Fruit fly (Drosophila melanogaster) whole organism, embryonic: ENCODE measurements around the gene CG33641.

Source experiments
- Abd-B ChIP-seq: fragments of 200-800 bp; sonication (Bioruptor generic); optimal IDR thresholded peaks from 2 replicates; lab custom pipeline; 2018; ENCODE audit warnings: missing biosample characterization, mild to moderate bottlenecking, missing genetic modification characterization, moderate library complexity
- CG10147 ChIP-seq: fragments of 200-800 bp; sonication (Bioruptor generic); optimal IDR thresholded peaks from 2 replicates; lab custom pipeline; 2019; ENCODE audit warnings: missing biosample characterization, mild to moderate bottlenecking, missing genetic modification characterization, moderate library complexity
- CG10654 ChIP-seq: fragments of 200-800 bp; sonication (Bioruptor generic); optimal IDR thresholded peaks from 2 replicates; lab custom pipeline; 2016; ENCODE audit warnings: missing biosample characterization, missing genetic modification characterization
- CG10979 ChIP-seq: fragments of 200-800 bp; sonication (Bioruptor generic); optimal IDR thresholded peaks from 2 replicates; lab custom pipeline; 2018; ENCODE audit warnings: missing biosample characterization, mild to moderate bottlenecking, missing genetic modification characterization, moderate library complexity
- CG11398 ChIP-seq: fragments of 200-800 bp; sonication (Bioruptor generic); optimal IDR thresholded peaks from 2 replicates; lab custom pipeline; 2016; ENCODE audit warnings: missing biosample characterization, missing genetic modification characterization
- CG12104 ChIP-seq: fragments of 200-800 bp; sonication (Bioruptor generic); optimal IDR thresholded peaks from 3 replicates; lab custom pipeline; 2016; ENCODE audit warnings: missing biosample characterization, missing genetic modification characterization
- CG12155 ChIP-seq: fragments of 200-800 bp; sonication (Bioruptor generic); optimal IDR thresholded peaks from 3 replicates; lab custom pipeline; 2016; ENCODE audit warnings: missing biosample characterization, missing genetic modification characterization
- CG12299 ChIP-seq: fragments of 200-800 bp; sonication (Bioruptor generic); optimal IDR thresholded peaks from 2 replicates; lab custom pipeline; 2018; ENCODE audit warnings: missing biosample characterization, mild to moderate bottlenecking, missing genetic modification characterization
- CG16815 ChIP-seq: fragments of 200-800 bp; sonication (Bioruptor generic); optimal IDR thresholded peaks from 3 replicates; lab custom pipeline; 2017; ENCODE audit warnings: missing biosample characterization, mild to moderate bottlenecking, missing genetic modification characterization
- CG17568 ChIP-seq: fragments of 200-800 bp; sonication (Bioruptor generic); optimal IDR thresholded peaks from 2 replicates; lab custom pipeline; 2018; ENCODE audit warnings: missing biosample characterization, mild to moderate bottlenecking, missing genetic modification characterization, moderate library complexity
- CG17612 ChIP-seq: fragments of 200-800 bp; sonication (Bioruptor generic); IDR thresholded peaks from 2 replicates; pipeline ENCODE4 v1.3.6; 2022; ENCODE audit warnings: missing biosample characterization, missing genetic modification characterization
- CG17912 ChIP-seq: fragments of 200-800 bp; sonication (Bioruptor generic); optimal IDR thresholded peaks from 2 replicates; lab custom pipeline; 2018; ENCODE audit warnings: missing biosample characterization, mild to moderate bottlenecking, missing genetic modification characterization
- CG2129 ChIP-seq: fragments of 200-800 bp; sonication (Bioruptor generic); IDR thresholded peaks from 2 replicates; pipeline ENCODE4 v1.3.6; 2022; ENCODE audit warnings: missing biosample characterization, missing genetic modification characterization; ENCODE audit not compliant: partially characterized antibody
- CG3163 ChIP-seq: fragments of 200-800 bp; sonication (Bioruptor generic); optimal IDR thresholded peaks from 3 replicates; lab custom pipeline; 2016; ENCODE audit warnings: missing biosample characterization, missing genetic modification characterization
- CG4730 ChIP-seq: fragments of 200-800 bp; sonication (Bioruptor generic); IDR thresholded peaks from 2 replicates; pipeline ENCODE4 v1.3.6; 2022; ENCODE audit warnings: missing biosample characterization, missing genetic modification characterization
- CG6254 ChIP-seq: fragments of 200-800 bp; sonication (Bioruptor generic); optimal IDR thresholded peaks from 3 replicates; lab custom pipeline; 2017; ENCODE audit warnings: mild to moderate bottlenecking, missing biosample characterization, missing genetic modification reagents, missing genetic modification characterization
- CG6654 ChIP-seq: fragments of 200-800 bp; sonication (Bioruptor generic); optimal IDR thresholded peaks from 2 replicates; lab custom pipeline; 2017; ENCODE audit warnings: missing biosample characterization, mild to moderate bottlenecking, missing genetic modification characterization
- CG7928 ChIP-seq: fragments of 200-800 bp; sonication (Bioruptor generic); optimal IDR thresholded peaks from 2 replicates; lab custom pipeline; 2017; ENCODE audit warnings: missing biosample characterization, mild to moderate bottlenecking, missing genetic modification characterization
- CG8924 ChIP-seq: fragments of 200-800 bp; optimal IDR thresholded peaks from 3 replicates; lab custom pipeline; 2019; ENCODE audit warnings: missing biosample characterization, mild to moderate bottlenecking, missing genetic modification characterization, moderate library complexity
- CG8944 ChIP-seq: fragments of 200-800 bp; sonication (Bioruptor generic); optimal IDR thresholded peaks from 3 replicates; lab custom pipeline; 2016; ENCODE audit warnings: missing biosample characterization, missing genetic modification characterization
- CHES-1-like ChIP-seq: fragments of 200-800 bp; sonication (Bioruptor generic); optimal IDR thresholded peaks from 2 replicates; lab custom pipeline; 2016; ENCODE audit warnings: missing biosample characterization, missing genetic modification characterization
- Doc2 ChIP-seq: fragments of 200-800 bp; sonication (Bioruptor generic); IDR thresholded peaks from 2 replicates; pipeline ENCODE4 v1.3.6; 2022; ENCODE audit warnings: missing biosample characterization, missing genetic modification characterization
- Drgx ChIP-seq: fragments of 200-800 bp; sonication (Bioruptor generic); IDR thresholded peaks from 2 replicates; pipeline ENCODE4 v1.3.6; 2022; ENCODE audit warnings: missing biosample characterization, missing genetic modification characterization
- Ets97D ChIP-seq: fragments of 200-800 bp; sonication (Bioruptor generic); optimal IDR thresholded peaks from 3 replicates; lab custom pipeline; 2016; ENCODE audit warnings: missing biosample characterization, missing genetic modification characterization
- GATAe ChIP-seq: fragments of 200-800 bp; sonication (Bioruptor generic); conservative IDR thresholded peaks from 2 replicates; pipeline ENCODE4 v1.3.6; 2022; ENCODE audit warnings: missing biosample characterization, missing genetic modification characterization
- Gug ChIP-seq: fragments of 200-800 bp; sonication (Bioruptor generic); IDR thresholded peaks from 4 replicates; pipeline ENCODE4 v1.3.6; 2022; ENCODE audit warnings: missing biosample characterization, missing genetic modification characterization
- Hmx ChIP-seq: fragments of 200-800 bp; sonication (Bioruptor generic); optimal IDR thresholded peaks from 2 replicates; lab custom pipeline; 2016; ENCODE audit warnings: missing biosample characterization, missing genetic modification characterization
- Mad ChIP-seq: fragments of 200-800 bp; sonication (Bioruptor generic); optimal IDR thresholded peaks from 2 replicates; lab custom pipeline; 2016; ENCODE audit warnings: missing biosample characterization, missing genetic modification characterization
- Mes4 ChIP-seq: fragments of 200-800 bp; sonication (Bioruptor generic); optimal IDR thresholded peaks from 2 replicates; lab custom pipeline; 2016; ENCODE audit warnings: missing biosample characterization, missing genetic modification characterization
- NK7.1 ChIP-seq: fragments of 200-800 bp; sonication (Bioruptor generic); optimal IDR thresholded peaks from 3 replicates; lab custom pipeline; 2016; ENCODE audit warnings: missing biosample characterization, missing genetic modification characterization
- ash1 ChIP-seq: fragments of 200-800 bp; sonication (Bioruptor generic); optimal IDR thresholded peaks from 2 replicates; lab custom pipeline; 2018; ENCODE audit warnings: missing biosample characterization, mild to moderate bottlenecking, missing genetic modification characterization
- bcd ChIP-seq: fragments of 200-800 bp; sonication (Bioruptor generic); optimal IDR thresholded peaks from 2 replicates; lab custom pipeline; 2017; ENCODE audit warnings: missing biosample characterization, mild to moderate bottlenecking, missing genetic modification characterization
- br ChIP-seq: fragments of >200 bp; optimal IDR thresholded peaks from 2 replicates; lab custom pipeline; 2017
- dysf ChIP-seq: fragments of 200-800 bp; sonication (Bioruptor generic); IDR thresholded peaks from 3 replicates; pipeline ENCODE4 v1.3.6; 2022; ENCODE audit warnings: missing biosample characterization, missing genetic modification characterization
- eyg ChIP-seq: fragments of 200-800 bp; sonication (Bioruptor generic); optimal IDR thresholded peaks from 3 replicates; lab custom pipeline; 2016; ENCODE audit warnings: missing biosample characterization, missing genetic modification characterization
- fd96Cb ChIP-seq: fragments of 200-800 bp; sonication (Bioruptor generic); optimal IDR thresholded peaks from 2 replicates; lab custom pipeline; 2018; ENCODE audit warnings: missing biosample characterization, mild to moderate bottlenecking, missing genetic modification characterization, moderate library complexity
- h ChIP-seq: fragments of >200 bp; optimal IDR thresholded peaks from 2 replicates; lab custom pipeline; 2017
- klu ChIP-seq: fragments of 200-800 bp; sonication (Bioruptor generic); IDR thresholded peaks from 2 replicates; pipeline ENCODE4 v1.3.6; 2022; ENCODE audit warnings: missing biosample characterization, missing genetic modification characterization
- knrl ChIP-seq: fragments of 200-800 bp; sonication (Bioruptor generic); IDR thresholded peaks from 3 replicates; pipeline ENCODE4 v1.3.6; 2022; ENCODE audit warnings: missing biosample characterization, missing genetic modification characterization; ENCODE audit not compliant: partially characterized antibody
- nerfin-1 ChIP-seq: fragments of 200-800 bp; sonication (Bioruptor generic); optimal IDR thresholded peaks from 3 replicates; lab custom pipeline; 2019; ENCODE audit warnings: missing biosample characterization, mild to moderate bottlenecking, missing genetic modification characterization, moderate library complexity
- org-1 ChIP-seq: fragments of 200-800 bp; sonication (Bioruptor generic); optimal IDR thresholded peaks from 2 replicates; lab custom pipeline; 2017; ENCODE audit warnings: missing biosample characterization, missing genetic modification characterization
- p53 ChIP-seq: fragments of 200-800 bp; sonication (Bioruptor generic); optimal IDR thresholded peaks from 2 replicates; lab custom pipeline; 2016; ENCODE audit warnings: missing biosample characterization, missing genetic modification characterization
- repo ChIP-seq: fragments of 200-800 bp; sonication (Bioruptor generic); optimal IDR thresholded peaks from 2 replicates; lab custom pipeline; 2016; ENCODE audit warnings: missing biosample characterization, missing genetic modification characterization
- salm ChIP-seq: fragments of 200-800 bp; sonication (Bioruptor generic); optimal IDR thresholded peaks from 2 replicates; lab custom pipeline; 2018; ENCODE audit warnings: missing biosample characterization, mild to moderate bottlenecking, missing genetic modification characterization
- sima ChIP-seq: fragments of 200-800 bp; sonication (Bioruptor generic); optimal IDR thresholded peaks from 2 replicates; lab custom pipeline; 2016; ENCODE audit warnings: missing biosample characterization, missing genetic modification characterization
- slp2 ChIP-seq: fragments of 200-800 bp; sonication (Bioruptor generic); optimal IDR thresholded peaks from 2 replicates; lab custom pipeline; 2016; ENCODE audit warnings: missing biosample characterization, missing genetic modification characterization
- so ChIP-seq: fragments of 200-800 bp; sonication (Bioruptor generic); IDR thresholded peaks from 3 replicates; pipeline ENCODE4 v1.3.6; 2022; ENCODE audit warnings: missing biosample characterization, missing genetic modification characterization
- toy ChIP-seq: fragments of 200-800 bp; sonication (Bioruptor generic); IDR thresholded peaks from 2 replicates; pipeline ENCODE4 v1.3.6; 2022; ENCODE audit warnings: missing biosample characterization, missing genetic modification characterization
- trh ChIP-seq: fragments of 200-800 bp; sonication (Bioruptor generic); optimal IDR thresholded peaks from 2 replicates; lab custom pipeline; 2016; ENCODE audit warnings: missing biosample characterization, missing genetic modification characterization
- tx ChIP-seq: fragments of 200-800 bp; sonication (Bioruptor generic); optimal IDR thresholded peaks from 2 replicates; lab custom pipeline; 2016; ENCODE audit warnings: missing biosample characterization, missing genetic modification characterization
- unc-4 ChIP-seq: fragments of 200-800 bp; sonication (Bioruptor generic); IDR thresholded peaks from 2 replicates; pipeline ENCODE4 v1.3.6; 2022; ENCODE audit warnings: missing biosample characterization, missing genetic modification characterization; ENCODE audit not compliant: partially characterized antibody
- usp ChIP-seq: fragments of >200 bp; optimal IDR thresholded peaks from 2 replicates; lab custom pipeline; 2017; ENCODE audit warnings: missing biosample characterization, missing genetic modification characterization
- wor ChIP-seq: fragments of 200-800 bp; sonication (Bioruptor generic); IDR thresholded peaks from 2 replicates; pipeline ENCODE4 v1.3.6; 2022; ENCODE audit warnings: missing biosample characterization, missing genetic modification characterization

Gene CG33641

DNA sequence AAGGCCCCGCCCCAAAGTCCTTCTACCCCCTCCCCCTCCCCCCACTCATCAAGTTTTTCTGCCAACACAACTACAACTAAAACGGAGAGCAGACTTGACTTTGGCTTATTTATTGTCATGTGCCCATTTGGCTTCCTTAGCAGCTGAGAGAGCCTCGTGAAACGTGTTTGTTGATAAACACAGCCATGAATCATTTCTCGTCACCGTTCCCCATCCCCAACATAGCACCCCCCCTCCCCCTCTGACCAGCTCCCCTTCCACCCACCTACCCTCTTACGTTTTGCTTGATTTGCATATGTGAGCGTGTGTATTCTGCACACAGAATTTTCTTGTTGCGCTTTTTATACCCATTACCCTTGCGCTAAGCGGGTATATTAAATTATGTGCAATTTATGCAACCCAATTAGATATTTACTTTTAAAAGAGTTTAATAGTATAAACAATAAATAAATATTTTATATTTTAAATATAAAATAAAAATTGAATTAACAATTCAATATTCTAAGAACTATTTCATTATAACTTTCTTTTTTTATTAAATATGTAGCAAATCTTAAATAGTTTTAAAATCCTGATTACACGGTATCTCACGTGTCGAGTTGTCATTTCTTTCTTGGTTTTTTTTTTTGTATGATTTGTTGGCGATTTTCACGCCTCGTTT is 43.1 kb downstream of the CG33641 start (continued):
- TF ChIP-seq trh (GFP tag; lab: Kevin White, UChicago) (no peak), h (lab: Kevin White, UChicago) (no peak), CG17612 (GFP tag; lab: Robert Waterston, UW) (no peak), CG8944 (GFP tag; lab: Kevin White, UChicago) (no peak), CG12155 (GFP tag; lab: Kevin White, UChicago) (no peak), CG10147 (no peak), CG17912 (GFP tag; lab: Kevin White, UChicago) (no peak), slp2 (GFP tag; lab: Kevin White, UChicago) (no peak), usp (GFP tag; lab: Kevin White, UChicago) (no peak), CG3163 (GFP tag; lab: Kevin White, UChicago) (no peak), CG8924 (tag; lab: Kevin White, UChicago) (no peak), CG6654 (GFP tag; lab: Kevin White, UChicago) (no peak), salm (tag; lab: Kevin White, UChicago) (no peak), wor (GFP tag; lab: Robert Waterston, UW) (no peak), CG4730 (GFP tag; lab: Robert Waterston, UW) (no peak), dysf (no peak), CG16815 (GFP tag; lab: Kevin White, UChicago) (no peak), Gug (GFP tag; lab: Robert Waterston, UW) (no peak), tx (no peak), GATAe (GFP tag; lab: Robert Waterston, UW) (no peak), klu (GFP tag; lab: Robert Waterston, UW) (no peak), ash1 (GFP tag; lab: Kevin White, UChicago) (no peak), CG10979 (tag; lab: Kevin White, UChicago) (peak; percentile 15), sima (GFP tag; lab: Kevin White, UChicago) (no peak), CG10654 (GFP tag; lab: Kevin White, UChicago) (no peak), CHES-1-like (GFP tag; lab: Kevin White, UChicago) (no peak), Hmx (GFP tag; lab: Kevin White, UChicago) (no peak), org-1 (GFP tag; lab: Kevin White, UChicago) (no peak), repo (GFP tag; lab: Kevin White, UChicago) (no peak), nerfin-1 (tag; lab: Kevin White, UChicago) (no peak), unc-4 (GFP tag; lab: Robert Waterston, UW) (no peak), Drgx (GFP tag; lab: Robert Waterston, UW) (peak; percentile 54; the same call in 1 of the 2 replicates), so (GFP tag; lab: Robert Waterston, UW) (no peak), Ets97D (GFP tag; lab: Kevin White, UChicago) (no peak), CG17568 (GFP tag; lab: Kevin White, UChicago) (no peak), CG7928 (GFP tag; lab: Kevin White, UChicago) (no peak), NK7.1 (GFP tag; lab: Kevin White, UChicago) (no peak), br (lab: Kevin White, UChicago) (no peak), Mad (GFP tag; lab: Kevin White, UChicago) (no peak), CG2129 (GFP tag; lab: Robert Waterston, UW) (no peak), CG6254 (GFP tag; lab: Kevin White, UChicago) (no peak), CG12299 (tag; lab: Kevin White, UChicago) (no peak), Mes4 (GFP tag; lab: Kevin White, UChicago) (no peak), fd96Cb (tag; lab: Kevin White, UChicago) (peak; percentile 23), Doc2 (no peak), bcd (GFP tag; lab: Kevin White, UChicago) (no peak), CG11398 (GFP tag; lab: Kevin White, UChicago) (no peak), toy (GFP tag; lab: Robert Waterston, UW) (no peak), CG12104 (no peak), knrl (GFP tag; lab: Robert Waterston, UW) (no peak), p53 (GFP tag; lab: Kevin White, UChicago) (no peak), eyg (GFP tag; lab: Kevin White, UChicago) (no peak), Abd-B (GFP tag; lab: Kevin White, UChicago) (no peak)
